Worm (Caenorhabditis elegans): Measurements from ENCODE around the gene tag-124.

tag-124 gene

DNA sequence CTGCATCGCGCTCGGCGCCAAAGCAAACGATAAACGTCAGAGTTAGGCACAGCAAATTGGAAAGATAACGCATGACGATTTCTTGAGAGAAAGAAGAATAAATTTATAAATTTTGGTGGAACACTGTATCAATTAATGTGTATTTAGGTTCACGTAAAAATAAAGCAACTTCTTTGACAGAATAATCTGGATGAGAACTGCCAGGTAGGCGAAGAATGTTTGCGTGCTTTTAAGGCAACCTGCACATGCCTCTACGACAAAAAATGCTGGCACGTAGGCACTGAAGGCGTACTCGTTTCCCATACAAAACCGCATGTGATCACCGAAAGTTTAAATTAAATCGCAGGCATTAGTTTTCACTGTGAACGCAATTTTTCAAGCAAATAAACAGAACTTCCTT is 37.9 kb upstream of the tag-124 start, which contains the start of gene F35H8.1:
Gene F35H8.1 (minus strand): TSS at position 101 of the 400 bp plus-strand sequence.
- TF ChIP-seq nhr-25 (tag; optimal IDR thresholded peaks at IDR 0.05; ENCODE audit: borderline replicate concordance, insufficient read depth) (no peak), unc-62 (GFP tag; optimal IDR thresholded peaks at IDR 0.05 in 1 of 2) (peak in 1 of 2 experiments; percentile 12), unc-62 (tag; optimal IDR thresholded peaks at IDR 0.05) (no peak)

DNA sequence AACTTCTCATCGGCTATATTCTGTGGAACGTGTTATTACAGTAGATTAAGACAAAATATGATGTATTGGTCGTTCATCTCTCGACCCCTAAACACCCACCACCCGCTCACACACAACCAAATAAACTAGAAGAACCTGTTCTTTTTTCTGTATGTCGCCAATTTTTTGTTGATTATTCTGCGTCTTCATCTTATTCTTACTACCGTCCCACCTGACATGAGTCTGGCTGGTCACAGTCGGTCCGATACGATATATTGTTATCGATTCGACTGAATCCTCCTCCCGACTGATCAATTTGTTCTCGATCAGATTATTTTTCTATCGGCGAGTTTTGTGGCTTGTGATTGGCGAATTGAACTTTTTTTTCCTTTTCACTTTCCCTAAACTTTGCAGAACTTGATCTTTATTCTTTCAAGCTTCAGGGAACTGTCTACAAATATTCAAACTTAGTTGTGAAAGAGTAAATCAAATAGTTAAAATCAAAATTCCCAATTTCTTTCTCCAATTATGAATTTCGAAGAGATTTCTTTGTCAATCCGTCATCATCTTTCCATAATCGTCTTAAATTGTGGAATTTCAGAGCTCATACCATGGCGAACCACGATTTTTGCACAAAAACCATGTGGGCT is 36.1 kb upstream of the tag-124 start, which contains the start of gene F35H8.2:
Gene F35H8.2 (plus strand): TSS at position 579 of the 629 bp plus-strand sequence.
- peak in 1 of 2 experiments; percentile 40 for TF ChIP-seq mdl-1 (tag; optimal IDR thresholded peaks at IDR 0.05)
- no peak for TF ChIP-seq R02D3.7 (tag; optimal IDR thresholded peaks at IDR 0.05)
- no peak for TF ChIP-seq ztf-7 (tag; optimal IDR thresholded peaks at IDR 0.05)
- TF ChIP-seq zag-1 (tag; optimal IDR thresholded peaks at IDR 0.05), result no peak
- no peak for TF ChIP-seq ceh-62 (tag; optimal IDR thresholded peaks at IDR 0.05)
- TF ChIP-seq nhr-28 (tag; optimal IDR thresholded peaks at IDR 0.05), result peak; percentile 55
- TF ChIP-seq daf-8 (GFP tag; IDR thresholded peaks at IDR 0.05), result no peak
- TF ChIP-seq arid-1 (GFP tag; conservative IDR thresholded peaks at IDR 0.05), result no peak
- TF ChIP-seq hlh-30 (tag; optimal IDR thresholded peaks at IDR 0.05; ENCODE audit: insufficient read depth), result peak; percentile 67
- peak; percentile 35 for TF ChIP-seq aha-1 (tag)

DNA sequence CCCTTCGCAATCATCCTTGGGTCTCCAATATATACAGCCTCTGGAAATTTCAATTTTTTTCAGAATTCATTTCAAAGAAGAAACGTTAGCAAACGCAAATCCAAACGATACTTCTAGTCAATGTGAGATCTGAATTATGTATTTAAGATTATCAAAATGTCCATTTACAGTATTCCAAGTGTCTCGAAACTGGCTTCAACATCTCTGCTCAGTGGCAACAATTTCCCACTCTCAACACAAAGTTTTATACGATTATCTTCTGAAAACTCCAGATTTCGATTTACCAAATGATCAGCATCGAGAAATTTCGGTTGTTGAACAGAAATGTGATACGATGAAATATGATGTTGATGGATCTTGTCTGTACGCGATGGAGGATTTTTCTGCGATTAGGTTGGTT is 34.5 kb upstream of the tag-124 start:
- no peak for TF ChIP-seq nhr-41 (GFP tag; IDR thresholded peaks at IDR 0.05)
- no peak for TF ChIP-seq nhr-76 (tag; optimal IDR thresholded peaks at IDR 0.05)
- TF ChIP-seq zag-1 (tag; optimal IDR thresholded peaks at IDR 0.05), result no peak
- TF ChIP-seq unc-62 (GFP tag; optimal IDR thresholded peaks at IDR 0.05 in 1 of 2), result peak in 1 of 2 experiments; percentile 69
- no peak for TF ChIP-seq unc-62 (tag; optimal IDR thresholded peaks at IDR 0.05)
- peak; percentile 91 for TF ChIP-seq aha-1 (tag)
- no peak for TF ChIP-seq skn-1 (tag; optimal IDR thresholded peaks at IDR 0.05)
- no peak for TF ChIP-seq F26F4.8 (GFP tag; conservative IDR thresholded peaks at IDR 0.05)
- TF ChIP-seq lsy-2 (tag; optimal IDR thresholded peaks at IDR 0.05), result no peak
- no peak for TF ChIP-seq mxl-2 (GFP tag; conservative IDR thresholded peaks at IDR 0.05)
- no peak for TF ChIP-seq Y105C5A.15 (GFP tag; IDR thresholded peaks at IDR 0.05)
- no peak for TF ChIP-seq egl-27 (tag; optimal IDR thresholded peaks at IDR 0.05)

DNA sequence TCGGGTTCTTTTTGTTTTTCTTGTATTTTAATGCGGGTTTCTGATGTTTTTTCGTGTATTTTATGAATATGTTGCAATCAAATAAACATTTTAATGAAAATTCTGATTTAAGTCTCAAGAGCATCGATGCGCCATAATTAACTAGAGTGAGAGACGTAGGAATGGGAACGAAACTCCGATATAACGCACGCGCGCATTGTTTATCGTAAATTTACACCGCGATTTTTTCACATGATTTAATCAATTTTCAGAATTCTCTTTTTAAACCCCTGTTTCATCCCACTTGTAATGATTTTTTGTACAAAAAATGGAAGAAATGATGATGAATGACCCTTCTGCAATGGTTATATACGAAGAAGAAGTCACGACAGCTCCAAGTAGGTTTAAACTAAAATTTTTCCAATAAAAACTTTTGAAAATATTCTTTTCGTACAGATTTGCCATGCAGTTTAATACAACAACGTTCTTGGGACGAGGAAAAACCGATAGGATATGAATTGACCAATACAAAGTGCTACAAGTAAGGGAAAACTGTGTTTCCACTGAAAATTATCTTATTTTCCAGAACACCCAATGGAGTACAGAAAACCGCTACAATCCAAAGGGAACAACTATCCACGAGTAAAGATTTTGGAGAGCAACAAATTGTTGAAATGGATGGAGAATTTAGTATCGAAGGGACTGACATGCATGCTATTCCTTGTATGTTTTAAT is 33.5 kb upstream of the tag-124 start, which contains the start of gene zfp-2:
Gene zfp-2 (plus strand): TSS at position 214 of the 714 bp plus-strand sequence.
- TF ChIP-seq unc-62 (GFP tag; optimal IDR thresholded peaks at IDR 0.05 in 1 of 2) (peak in 1 of 2 experiments; percentile 65), unc-62 (tag; optimal IDR thresholded peaks at IDR 0.05) (no peak), hlh-30 (tag; optimal IDR thresholded peaks at IDR 0.05; ENCODE audit: insufficient read depth) (peak; percentile 66), duxl-1 (tag; optimal IDR thresholded peaks at IDR 0.05; ENCODE audit: poor library complexity) (no peak), mes-2 (tag; optimal IDR thresholded peaks at IDR 0.05; ENCODE audit: poor library complexity, severe bottlenecking) (no peak), aha-1 (tag) (peak; percentile 52), dmd-8 (GFP tag; IDR thresholded peaks at IDR 0.05) (no peak), R02D3.7 (tag; optimal IDR thresholded peaks at IDR 0.05) (peak; percentile 62), nhr-41 (GFP tag; IDR thresholded peaks at IDR 0.05) (no peak), rbr-2 (tag; optimal IDR thresholded peaks at IDR 0.05) (no peak), jun-1 (tag; optimal IDR thresholded peaks at IDR 0.05) (no peak), vab-7 (GFP tag; IDR thresholded peaks at IDR 0.05) (no peak), zip-11 (GFP tag; IDR thresholded peaks at IDR 0.05) (no peak), Y48G9A.11 (GFP tag; IDR thresholded peaks at IDR 0.05) (peak; percentile 86), ceh-62 (tag; optimal IDR thresholded peaks at IDR 0.05) (no peak), aly-2 (tag; optimal IDR thresholded peaks at IDR 0.05) (no peak), dpl-1 (GFP tag; optimal IDR thresholded peaks at IDR 0.05) (peak; percentile 2), hlh-11 (tag; optimal IDR thresholded peaks at IDR 0.05) (no peak), tra-1 (GFP tag; IDR thresholded peaks at IDR 0.05) (no peak), saeg-2 (GFP tag; IDR thresholded peaks at IDR 0.05) (no peak), spr-3 (GFP tag; optimal IDR thresholded peaks at IDR 0.05) (no peak), arid-1 (GFP tag; conservative IDR thresholded peaks at IDR 0.05) (no peak), mdl-1 (tag; optimal IDR thresholded peaks at IDR 0.05) (no peak), zfp-2 (tag; optimal IDR thresholded peaks at IDR 0.05) (no peak), unc-130 (GFP tag; optimal IDR thresholded peaks at IDR 0.05) (no peak), mxl-2 (GFP tag; conservative IDR thresholded peaks at IDR 0.05) (no peak), daf-8 (GFP tag; IDR thresholded peaks at IDR 0.05) (no peak), lin-15B (tag; optimal IDR thresholded peaks at IDR 0.05) (no peak), spr-1 (tag; optimal IDR thresholded peaks at IDR 0.05) (no peak), pqm-1 (tag; optimal IDR thresholded peaks at IDR 0.05) (no peak), zip-2 (tag; optimal IDR thresholded peaks at IDR 0.05) (no peak), dmd-9 (GFP tag; IDR thresholded peaks at IDR 0.05) (no peak)

Data from whole organism, L4 larva.